Fruit fly (Drosophila melanogaster) whole organism, prepupa: Measurements from ENCODE around the gene CG43736.
A peak's percentile ranks its signal among the peaks of the same experiment; 100 is the strongest.

Experiments used
- CG3032 ChIP-seq: fragments of 200-800 bp; optimal IDR thresholded peaks from 2 replicates; lab custom pipeline; 2019; ENCODE audit warnings: missing biosample characterization, mild to moderate bottlenecking, missing genetic modification characterization, moderate library complexity
- CG32006 ChIP-seq: fragments of 200-800 bp; sonication (Bioruptor generic); optimal IDR thresholded peaks from 3 replicates; lab custom pipeline; 2017; ENCODE audit warnings: missing biosample characterization, mild to moderate bottlenecking, missing genetic modification characterization
- CG8119 ChIP-seq: fragments of 200-800 bp; sonication (Bioruptor generic); IDR thresholded peaks from 3 replicates; pipeline ENCODE4 v1.3.6; 2022; ENCODE audit warnings: missing biosample characterization, missing genetic modification characterization
- Lpt ChIP-seq: fragments of 200-800 bp; sonication (Bioruptor generic); optimal IDR thresholded peaks from 3 replicates; lab custom pipeline; 2016; ENCODE audit warnings: missing biosample characterization, missing genetic modification characterization
- achi ChIP-seq: fragments of 200-800 bp; sonication (Bioruptor generic); optimal IDR thresholded peaks from 3 replicates; lab custom pipeline; 2016; ENCODE audit warnings: missing biosample characterization, missing genetic modification characterization
- cyc ChIP-seq: fragments of 200-800 bp; sonication (Bioruptor generic); optimal IDR thresholded peaks from 3 replicates; lab custom pipeline; 2016; ENCODE audit warnings: missing biosample characterization, missing genetic modification characterization
- dsx ChIP-seq: fragments of 200-800 bp; optimal IDR thresholded peaks from 3 replicates; lab custom pipeline; 2019; ENCODE audit warnings: missing biosample characterization, mild to moderate bottlenecking, missing genetic modification characterization, moderate library complexity; ENCODE audit not compliant: poor library complexity, severe bottlenecking
- net ChIP-seq: fragments of 200-800 bp; sonication (Bioruptor generic); optimal IDR thresholded peaks from 3 replicates; lab custom pipeline; 2016; ENCODE audit warnings: missing biosample characterization, missing genetic modification characterization

DNA sequence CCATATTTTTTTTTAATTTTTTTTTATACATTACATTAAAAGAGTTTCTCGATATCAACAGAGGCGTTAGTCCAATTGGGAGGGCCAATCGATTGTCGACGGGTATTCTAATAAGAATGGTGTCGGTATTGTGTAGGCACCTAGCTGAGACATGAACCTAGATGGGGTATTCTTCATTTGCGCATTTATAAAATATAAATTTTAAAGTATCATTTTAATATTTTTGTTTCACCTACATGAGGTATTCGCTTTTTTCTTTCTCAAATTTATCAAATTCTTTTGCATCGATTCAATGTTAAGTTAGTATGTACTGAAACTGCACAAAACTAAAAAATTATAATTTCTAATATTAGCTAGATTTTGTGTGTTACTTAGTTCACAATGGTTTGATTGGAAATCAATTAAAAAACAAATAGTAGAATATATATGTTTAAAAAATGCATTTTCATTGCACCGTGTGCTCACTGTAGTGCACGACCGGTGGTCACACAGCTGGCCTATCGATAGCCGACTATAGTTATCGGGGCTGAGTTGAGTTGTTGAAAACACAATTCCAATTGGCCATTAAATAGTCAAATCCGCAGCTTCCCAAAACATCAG lies 19.7 kb upstream of the CG43736 start, which contains the start of the genes CG14435 and Tmf:
- TF ChIP-seq dsx (GFP tag; lab: Kevin White, UChicago): peak; percentile 69
- peak; percentile 60 for TF ChIP-seq net
- TF ChIP-seq CG8119 (GFP tag; lab: Robert Waterston, UW): peak; percentile 77
- peak; percentile 63 for TF ChIP-seq Lpt (GFP tag; lab: Kevin White, UChicago)
- peak; percentile 75 for TF ChIP-seq achi (GFP tag; lab: Kevin White, UChicago)
- TF ChIP-seq CG32006 (GFP tag; lab: Kevin White, UChicago): peak; percentile 83
- TF ChIP-seq cyc (GFP tag; lab: Kevin White, UChicago): peak; percentile 70
- peak; percentile 78 for TF ChIP-seq CG3032 (tag; lab: Kevin White, UChicago)
